Fruit fly (Drosophila melanogaster) whole organism, embryonic: Measurements from ENCODE around the gene dachs.

Experiments used
- BEAF-32 ChIP-seq: fragments of 200-800 bp; sonication (Bioruptor generic); optimal IDR thresholded peaks from 3 replicates; lab custom pipeline; 2017; ENCODE audit warnings: missing biosample characterization, missing genetic modification characterization, mild to moderate bottlenecking, moderate library complexity, missing genetic modification reagents
- BtbVII ChIP-seq: fragments of 200-800 bp; sonication (Bioruptor generic); optimal IDR thresholded peaks from 3 replicates; lab custom pipeline; 2017; ENCODE audit warnings: missing biosample characterization, mild to moderate bottlenecking, missing genetic modification characterization
- CG10147 ChIP-seq: fragments of 200-800 bp; sonication (Bioruptor generic); optimal IDR thresholded peaks from 2 replicates; lab custom pipeline; 2019; ENCODE audit warnings: missing biosample characterization, mild to moderate bottlenecking, missing genetic modification characterization, moderate library complexity
- CG1024 ChIP-seq: fragments of 200-800 bp; sonication (Bioruptor generic); IDR thresholded peaks from 2 replicates; pipeline ENCODE4 v1.3.6; 2022; ENCODE audit warnings: missing biosample characterization, missing genetic modification characterization
- CG11456 ChIP-seq: fragments of 200-800 bp; sonication (Bioruptor generic); IDR thresholded peaks from 3 replicates; pipeline ENCODE4 v1.3.6; 2022; ENCODE audit warnings: missing biosample characterization, missing genetic modification characterization
- CG13296 ChIP-seq: fragments of 200-800 bp; sonication (Bioruptor generic); optimal IDR thresholded peaks from 3 replicates; lab custom pipeline; 2018; ENCODE audit warnings: missing biosample characterization, mild to moderate bottlenecking, missing genetic modification characterization
- CG13775 ChIP-seq: fragments of 200-800 bp; sonication (Bioruptor generic); optimal IDR thresholded peaks from 3 replicates; lab custom pipeline; 2017; ENCODE audit warnings: missing biosample characterization, mild to moderate bottlenecking, missing genetic modification characterization
- CG13894 ChIP-seq: fragments of 200-800 bp; sonication (Bioruptor generic); optimal IDR thresholded peaks from 3 replicates; lab custom pipeline; 2018; ENCODE audit warnings: missing biosample characterization, mild to moderate bottlenecking, missing genetic modification characterization, moderate library complexity
- CG14860 ChIP-seq: fragments of 200-800 bp; sonication (Bioruptor generic); IDR thresholded peaks from 3 replicates; pipeline ENCODE4 v1.3.6; 2022; ENCODE audit warnings: missing biosample characterization, missing genetic modification characterization; ENCODE audit not compliant: partially characterized antibody
- CG14965 ChIP-seq: fragments of 200-800 bp; sonication (Bioruptor generic); optimal IDR thresholded peaks from 2 replicates; lab custom pipeline; 2016; ENCODE audit warnings: missing biosample characterization, missing genetic modification characterization, borderline replicate concordance
- CG17186 ChIP-seq: fragments of 200-800 bp; sonication (Bioruptor generic); optimal IDR thresholded peaks from 3 replicates; lab custom pipeline; 2017; ENCODE audit warnings: missing biosample characterization, missing genetic modification reagents, missing genetic modification characterization
- CG34376 ChIP-seq: fragments of 200-800 bp; sonication (Bioruptor generic); optimal IDR thresholded peaks from 2 replicates; lab custom pipeline; 2018; ENCODE audit warnings: missing biosample characterization, mild to moderate bottlenecking, missing genetic modification characterization
- CG4328 ChIP-seq: fragments of 200-800 bp; sonication (Bioruptor generic); optimal IDR thresholded peaks from 3 replicates; lab custom pipeline; 2017; ENCODE audit warnings: missing biosample characterization, missing genetic modification reagents, missing genetic modification characterization
- CG5953 ChIP-seq: fragments of 200-800 bp; sonication (Bioruptor generic); IDR thresholded peaks from 2 replicates; pipeline ENCODE4 v1.3.6; 2022; ENCODE audit warnings: missing biosample characterization, missing genetic modification characterization
- CG7786 ChIP-seq: fragments of 200-800 bp; sonication (Bioruptor generic); optimal IDR thresholded peaks from 2 replicates; lab custom pipeline; 2016; ENCODE audit warnings: missing biosample characterization, missing genetic modification characterization
- CG8089 ChIP-seq: fragments of 200-800 bp; sonication (Bioruptor generic); optimal IDR thresholded peaks from 3 replicates; lab custom pipeline; 2016; ENCODE audit warnings: missing biosample characterization, missing genetic modification characterization
- Deaf1 ChIP-seq: fragments of 200-800 bp; optimal IDR thresholded peaks from 3 replicates; lab custom pipeline; 2019; ENCODE audit warnings: missing biosample characterization, mild to moderate bottlenecking, missing genetic modification characterization, moderate library complexity
- Dfd ChIP-seq, 2 experiments: fragments of >200 bp; optimal IDR thresholded peaks; 2 replicates each; lab custom pipeline; 2017; ENCODE audit warnings: missing biosample characterization in 2 of 2, missing genetic modification characterization in 2 of 2
- Dref ChIP-seq: fragments of 200-800 bp; sonication (Bioruptor generic); IDR thresholded peaks from 2 replicates; pipeline ENCODE4 v1.3.6; 2022; ENCODE audit warnings: missing biosample characterization, missing genetic modification characterization
- Ets65A ChIP-seq: fragments of 200-800 bp; sonication (Bioruptor generic); peaks from one replicate; lab custom pipeline; 2016; ENCODE audit warnings: missing biosample characterization, missing genetic modification characterization
- GATAe ChIP-seq: fragments of 200-800 bp; sonication (Bioruptor generic); conservative IDR thresholded peaks from 2 replicates; pipeline ENCODE4 v1.3.6; 2022; ENCODE audit warnings: missing biosample characterization, missing genetic modification characterization
- Optix ChIP-seq: fragments of 200-800 bp; sonication (Bioruptor generic); IDR thresholded peaks from 3 replicates; pipeline ENCODE4 v1.3.6; 2022; ENCODE audit warnings: missing biosample characterization, missing genetic modification characterization
- Rfx ChIP-seq: fragments of 200-800 bp; sonication (Bioruptor generic); IDR thresholded peaks from 2 replicates; pipeline ENCODE4 v1.3.6; 2022; ENCODE audit warnings: missing biosample characterization, missing genetic modification characterization
- Usf ChIP-seq: fragments of 200-800 bp; sonication (Bioruptor generic); optimal IDR thresholded peaks from 2 replicates; lab custom pipeline; 2017; ENCODE audit warnings: missing genotype, missing biosample characterization, missing genetic modification characterization
- chm ChIP-seq: fragments of 200-800 bp; sonication (Bioruptor generic); IDR thresholded peaks from 2 replicates; pipeline ENCODE4 v1.3.6; 2022; ENCODE audit warnings: missing biosample characterization, missing genetic modification characterization
- corto ChIP-seq: fragments of 200-800 bp; sonication (Bioruptor generic); optimal IDR thresholded peaks from 2 replicates; lab custom pipeline; 2016; ENCODE audit warnings: missing biosample characterization, mild to moderate bottlenecking, missing genetic modification characterization, moderate library complexity
- crol ChIP-seq: fragments of 200-800 bp; sonication (Bioruptor generic); IDR thresholded peaks from 2 replicates; pipeline ENCODE4 v1.3.6; 2022; ENCODE audit warnings: missing biosample characterization, missing genetic modification characterization
- ken ChIP-seq: fragments of 200-800 bp; sonication (Bioruptor generic); IDR thresholded peaks from 3 replicates; pipeline ENCODE4 v1.3.6; 2022; ENCODE audit warnings: missing biosample characterization, missing genetic modification characterization
- kni ChIP-seq: fragments of 200-800 bp; sonication (Bioruptor generic); optimal IDR thresholded peaks from 3 replicates; lab custom pipeline; 2017; ENCODE audit warnings: mild to moderate bottlenecking, missing biosample characterization, missing genetic modification reagents, missing genetic modification characterization
- lbe ChIP-seq: fragments of 200-800 bp; sonication (Bioruptor generic); optimal IDR thresholded peaks from 2 replicates; lab custom pipeline; 2016; ENCODE audit warnings: missing biosample characterization, mild to moderate bottlenecking, missing genetic modification characterization
- mirr ChIP-seq: fragments of 200-800 bp; sonication (Bioruptor generic); optimal IDR thresholded peaks from 3 replicates; lab custom pipeline; 2018; ENCODE audit warnings: missing biosample characterization, mild to moderate bottlenecking, missing genetic modification characterization
- nerfin-2 ChIP-seq: fragments of 200-800 bp; sonication (Bioruptor generic); IDR thresholded peaks from 2 replicates; pipeline ENCODE4 v1.3.6; 2022; ENCODE audit warnings: missing biosample characterization, missing genetic modification characterization; ENCODE audit not compliant: partially characterized antibody
- phol ChIP-seq: fragments of 200-800 bp; sonication (Bioruptor generic); optimal IDR thresholded peaks from 3 replicates; lab custom pipeline; 2018; ENCODE audit warnings: missing biosample characterization, mild to moderate bottlenecking, missing genetic modification characterization, moderate library complexity
- scrt ChIP-seq: fragments of 200-800 bp; sonication (Bioruptor generic); optimal IDR thresholded peaks from 2 replicates; lab custom pipeline; 2018; ENCODE audit warnings: missing biosample characterization, mild to moderate bottlenecking, missing genetic modification characterization, moderate library complexity
- sd ChIP-seq: fragments of 200-800 bp; sonication (Bioruptor generic); optimal IDR thresholded peaks from 3 replicates; lab custom pipeline; 2018; ENCODE audit warnings: missing biosample characterization, mild to moderate bottlenecking, missing genetic modification characterization, moderate library complexity
- sim ChIP-seq: fragments of 200-800 bp; sonication (Bioruptor generic); IDR thresholded peaks from 2 replicates; pipeline ENCODE4 v1.3.6; 2022; ENCODE audit warnings: missing biosample characterization, missing genetic modification characterization
- slbo ChIP-seq: fragments of 200-800 bp; sonication (Bioruptor generic); IDR thresholded peaks from 2 replicates; pipeline ENCODE4 v1.3.6; 2022; ENCODE audit warnings: missing biosample characterization, missing genetic modification characterization
- slp2 ChIP-seq: fragments of 200-800 bp; sonication (Bioruptor generic); optimal IDR thresholded peaks from 2 replicates; lab custom pipeline; 2016; ENCODE audit warnings: missing biosample characterization, missing genetic modification characterization
- tna ChIP-seq: fragments of 200-800 bp; sonication (Bioruptor generic); IDR thresholded peaks from 2 replicates; pipeline ENCODE4 v1.3.6; 2022; ENCODE audit warnings: missing biosample characterization, missing genetic modification characterization; ENCODE audit not compliant: partially characterized antibody
- vnd ChIP-seq: fragments of 200-800 bp; sonication (Bioruptor generic); IDR thresholded peaks from 3 replicates; pipeline ENCODE4 v1.3.6; 2022; ENCODE audit warnings: missing biosample characterization, missing genetic modification characterization; ENCODE audit not compliant: partially characterized antibody

The dachs gene

DNA sequence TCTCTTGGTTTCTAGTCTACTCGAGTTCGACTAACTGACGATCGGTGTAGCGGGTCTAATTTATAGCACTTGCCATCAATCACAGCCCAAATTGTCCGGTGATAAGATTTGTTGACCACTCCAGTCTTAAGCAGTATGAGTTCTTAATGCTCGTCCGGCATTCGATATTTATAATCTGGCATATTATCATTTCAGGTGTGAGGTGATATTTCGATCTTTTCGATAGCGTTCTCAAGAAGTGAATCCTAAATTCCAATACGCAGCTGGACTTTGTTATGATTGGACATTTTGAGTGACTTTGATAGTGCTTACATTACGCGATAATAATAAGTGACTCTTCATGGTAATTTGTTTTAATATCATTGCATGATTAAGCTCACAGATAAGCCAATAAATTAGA is 29.7 kb downstream of the dachs start, which contains the start of gene Bace (continued):
- TF ChIP-seq GATAe (GFP tag; lab: Robert Waterston, UW): peak; percentile 45; the same call in 1 of the 2 replicates
- no peak for TF ChIP-seq crol (GFP tag; lab: Robert Waterston, UW)
- TF ChIP-seq Dfd (GFP tag; optimal IDR thresholded peaks at IDR 0.05; lab: Kevin White, UChicago): no peak
- TF ChIP-seq slp2: no peak
- no peak for TF ChIP-seq BEAF-32 (GFP tag; lab: Kevin White, UChicago)
- no peak for TF ChIP-seq ken (GFP tag; lab: Robert Waterston, UW)
- TF ChIP-seq CG7786: no peak
- TF ChIP-seq sim (GFP tag; lab: Robert Waterston, UW): no peak
- peak; percentile 49 for TF ChIP-seq Ets65A (GFP tag; lab: Kevin White, UChicago)
- no peak for TF ChIP-seq corto
- TF ChIP-seq lbe (GFP tag; lab: Kevin White, UChicago): no peak
- TF ChIP-seq chm (GFP tag; lab: Robert Waterston, UW): no peak
- TF ChIP-seq CG4328 (GFP tag; lab: Kevin White, UChicago): no peak
- no peak for TF ChIP-seq CG14860 (GFP tag; lab: Robert Waterston, UW)
- no peak for TF ChIP-seq tna (GFP tag; lab: Robert Waterston, UW)
- TF ChIP-seq CG10147 (GFP tag; lab: Kevin White, UChicago): no peak
- no peak for TF ChIP-seq CG13296 (GFP tag; lab: Kevin White, UChicago)
- TF ChIP-seq mirr (GFP tag; lab: Kevin White, UChicago): peak; percentile 70
- no peak for TF ChIP-seq kni (GFP tag; lab: Kevin White, UChicago)
- TF ChIP-seq CG8089 (GFP tag; lab: Kevin White, UChicago): no peak
- no peak for TF ChIP-seq CG13775
- no peak for TF ChIP-seq Usf (GFP tag; lab: Kevin White, UChicago)
- no peak for TF ChIP-seq nerfin-2 (GFP tag; lab: Robert Waterston, UW)
- TF ChIP-seq BtbVII (GFP tag; lab: Kevin White, UChicago): no peak
- TF ChIP-seq vnd (GFP tag; lab: Robert Waterston, UW): 0 out of 3 replicates have a peak, but pooled peaks have one; percentile 40
- TF ChIP-seq CG14965: no peak
- peak; percentile 85 for TF ChIP-seq CG34376 (GFP tag; lab: Kevin White, UChicago)
- peak; percentile 53 for TF ChIP-seq sd (tag; lab: Kevin White, UChicago)
- TF ChIP-seq phol (tag; lab: Kevin White, UChicago): no peak
- no peak for TF ChIP-seq CG1024 (GFP tag; lab: Robert Waterston, UW)
- no peak for TF ChIP-seq CG17186 (GFP tag; lab: Kevin White, UChicago)

DNA sequence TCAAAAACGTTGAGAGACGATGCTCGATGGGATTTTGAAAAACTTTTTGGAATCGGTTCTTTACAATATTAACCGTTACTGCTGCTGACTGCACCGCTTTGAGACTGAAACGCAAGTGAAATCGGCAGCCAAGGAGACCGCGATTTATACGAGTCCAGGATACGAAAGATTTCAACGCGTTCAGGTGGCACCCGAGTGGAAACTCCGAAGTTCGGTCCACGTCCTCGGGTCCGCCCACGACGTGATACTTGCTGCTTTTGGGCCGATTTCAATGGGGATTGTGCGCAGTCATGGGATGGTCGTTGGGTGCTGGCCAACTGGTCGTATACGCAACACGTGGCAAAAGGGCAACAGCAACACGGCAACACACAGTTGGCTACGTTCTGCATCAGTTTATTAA is 40.1 kb downstream of the dachs start, which contains the start of gene Dh31:
TSS of gene Dh31 (minus strand) at position 117 of the 400 bp plus-strand sequence.
- TF ChIP-seq slbo (GFP tag; lab: Robert Waterston, UW) (0 out of 2 replicates have a peak, but pooled peaks have one; percentile 7), GATAe (GFP tag; lab: Robert Waterston, UW) (no peak), CG11456 (GFP tag; lab: Robert Waterston, UW) (0 out of 3 replicates have a peak, but pooled peaks have one; percentile 10), CG13775 (no peak), Optix (GFP tag; lab: Robert Waterston, UW) (no peak), Rfx (GFP tag; lab: Robert Waterston, UW) (peak; percentile 15; the same call in 1 of the 2 replicates), Deaf1 (tag; lab: Kevin White, UChicago) (peak; percentile 91), CG5953 (GFP tag; lab: Robert Waterston, UW) (0 out of 2 replicates have a peak, but pooled peaks have one; percentile 19), Dref (GFP tag; lab: Robert Waterston, UW) (0 out of 2 replicates have a peak, but pooled peaks have one; percentile 22), scrt (GFP tag; lab: Kevin White, UChicago) (peak; percentile 73), CG13894 (tag; lab: Kevin White, UChicago) (peak; percentile 27)
- TF ChIP-seq, all 482 proteins: peak for 8
